Worm (Caenorhabditis elegans) whole organism, mixed stage, embryonic: Measurements from ENCODE around the gene msp-49.

Source experiments
- blmp-1 ChIP-seq: fragments of 150-350 bp; optimal IDR thresholded peaks from 2 replicates; lab custom pipeline; 2014; ENCODE audit warnings: missing biosample characterization, missing genetic modification characterization
- elt-1 ChIP-seq: sonication (generic microtip); optimal IDR thresholded peaks from 2 replicates; lab custom pipeline; 2017; ENCODE audit warnings: missing genetic modification characterization, mild to moderate bottlenecking, missing compliant biosample characterization, antibody characterized with exemption, moderate library complexity, borderline replicate concordance; ENCODE audit not compliant: insufficient read depth
- elt-3 ChIP-seq: fragments of 150-350 bp; optimal IDR thresholded peaks from 2 replicates; lab custom pipeline; 2014; ENCODE audit warnings: missing biosample characterization, missing genetic modification characterization
- lsy-2 ChIP-seq: fragments of 150-350 bp; optimal IDR thresholded peaks from 2 replicates; lab custom pipeline; 2014; ENCODE audit warnings: missing biosample characterization, missing genetic modification characterization
- nhr-2 ChIP-seq: fragments of 150-350 bp; optimal IDR thresholded peaks from 2 replicates; lab custom pipeline; 2014; ENCODE audit warnings: missing biosample characterization, missing genetic modification characterization
- nhr-237 ChIP-seq: fragments of 150-350 bp; optimal IDR thresholded peaks from 2 replicates; lab custom pipeline; 2014; ENCODE audit warnings: missing biosample characterization, missing genetic modification characterization
- nhr-28 ChIP-seq: fragments of 150-350 bp; optimal IDR thresholded peaks from 2 replicates; lab custom pipeline; 2014; ENCODE audit warnings: missing biosample characterization, missing genetic modification characterization
- nhr-76 ChIP-seq: sonication (generic microtip); optimal IDR thresholded peaks from 2 replicates; lab custom pipeline; 2017; ENCODE audit warnings: missing biosample characterization, missing genetic modification characterization
- sem-2 ChIP-seq: fragments of 200-800 bp; sonication (Bioruptor generic); optimal IDR thresholded peaks from 2 replicates; lab custom pipeline; 2018; ENCODE audit warnings: mild to moderate bottlenecking, missing genetic modification characterization, missing compliant biosample characterization
- snpc-4 ChIP-seq: fragments of 150-350 bp; optimal IDR thresholded peaks from 2 replicates; lab custom pipeline; 2014; ENCODE audit warnings: missing biosample characterization, missing genetic modification characterization
- unc-62 ChIP-seq: fragments of 150-350 bp; optimal IDR thresholded peaks from 2 replicates; lab custom pipeline; 2014; ENCODE audit warnings: missing biosample characterization, missing genetic modification reagents, missing genetic modification characterization
- ztf-11 ChIP-seq: fragments of 150-350 bp; optimal IDR thresholded peaks from 2 replicates; lab custom pipeline; 2014; ENCODE audit warnings: missing biosample characterization, missing genetic modification characterization

DNA sequence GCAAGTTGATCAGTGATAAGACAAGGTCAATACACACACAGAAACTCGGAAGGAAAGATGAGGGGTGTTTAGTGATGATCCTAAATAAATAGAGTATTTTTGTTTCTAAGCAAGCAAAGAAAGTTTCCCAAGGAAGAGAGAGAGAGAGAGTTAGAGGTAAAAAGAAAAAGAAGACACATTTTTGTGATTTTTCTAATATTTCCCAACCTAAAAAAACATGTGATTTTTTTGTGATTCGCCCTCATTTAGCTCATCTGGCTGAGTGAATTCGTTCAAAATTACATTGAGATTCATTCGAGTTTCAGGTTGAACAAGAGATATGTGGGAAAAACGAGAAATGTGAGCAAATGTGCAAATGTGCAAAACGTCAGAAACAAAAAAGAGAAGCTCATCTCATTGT is 43.3 kb upstream of the msp-49 start, which contains the start of gene srb-16:
- no peak for TF ChIP-seq snpc-4 (tag; lab: Kevin White, UChicago)
- no peak for TF ChIP-seq nhr-237 (tag; lab: Kevin White, UChicago)
- no peak for TF ChIP-seq nhr-28 (tag; lab: Kevin White, UChicago)
- no peak for TF ChIP-seq sem-2
- no peak for TF ChIP-seq nhr-2
- TF ChIP-seq elt-3: no peak
- no peak for TF ChIP-seq blmp-1 (tag; lab: Kevin White, UChicago)
- no peak for TF ChIP-seq ztf-11
- TF ChIP-seq nhr-76 (tag; lab: Kevin White, UChicago): no peak
- no peak for TF ChIP-seq lsy-2 (tag; lab: Kevin White, UChicago)
- TF ChIP-seq unc-62 (GFP tag; lab: Kevin White, UChicago): no peak
- no peak for TF ChIP-seq elt-1 (tag; lab: Kevin White, UChicago)
